Worm (Caenorhabditis elegans) whole organism, L3 larva: ENCODE data around the gene Y46G5A.14.

Experiments used
- ZK546.5 ChIP-seq: sonication (generic microtip); optimal IDR thresholded peaks from 2 replicates; lab custom pipeline; 2017; ENCODE audit warnings: missing biosample characterization, missing genetic modification characterization
- aly-2 ChIP-seq: fragments of 150-350 bp; optimal IDR thresholded peaks from 2 replicates; lab custom pipeline; 2014; ENCODE audit warnings: missing biosample characterization, missing genetic modification characterization
- nhr-28 ChIP-seq: fragments of 150-350 bp; optimal IDR thresholded peaks from 2 replicates; lab custom pipeline; 2014; ENCODE audit warnings: missing biosample characterization, missing genetic modification characterization
- snpc-4 ChIP-seq: fragments of 150-350 bp; optimal IDR thresholded peaks from 2 replicates; lab custom pipeline; 2014; ENCODE audit warnings: missing biosample characterization, missing genetic modification characterization
- unc-62 ChIP-seq: fragments of 150-350 bp; sonication (generic microtip); optimal IDR thresholded peaks from 4 replicates; lab custom pipeline; 2014; ENCODE audit warnings: missing biosample characterization, missing genetic modification reagents, missing genetic modification characterization
- zag-1 ChIP-seq: fragments of 150-350 bp; optimal IDR thresholded peaks from 2 replicates; lab custom pipeline; 2014; ENCODE audit warnings: missing biosample characterization, missing genetic modification characterization

- TF ChIP-seq zag-1 (tag; lab: Kevin White, UChicago) (no peak), ZK546.5 (tag; lab: Kevin White, UChicago) (no peak), snpc-4 (tag; lab: Kevin White, UChicago) (no peak), aly-2 (tag; lab: Kevin White, UChicago) (no peak), unc-62 (GFP tag; lab: Kevin White, UChicago) (no peak), nhr-28 (tag; lab: Kevin White, UChicago) (no peak)
These were observed 15.0 kb downstream of the Y46G5A.14 start for ce11 chrII:12789497-12789896.
